Fruit fly (Drosophila melanogaster): Measurements from ENCODE around the gene Zip99C.

dm6 chr3R:29907601-29908175, 39.0 kb upstream of the Zip99C start, which contains the start of gene CG31036:
- no peak for TF ChIP-seq Hr96 (GFP tag; optimal IDR thresholded peaks at IDR 0.05)
- TF ChIP-seq kay (GFP tag; ENCODE audit: borderline replicate concordance), result no peak
- no peak for TF ChIP-seq CG1620 (GFP tag; optimal IDR thresholded peaks at IDR 0.05)
- no peak for TF ChIP-seq CG12768 (GFP tag; optimal IDR thresholded peaks at IDR 0.05)
- TF ChIP-seq pad (GFP tag; optimal IDR thresholded peaks at IDR 0.05), result no peak
- TF ChIP-seq CG7045 (GFP tag; optimal IDR thresholded peaks at IDR 0.05), result no peak
- no peak for TF ChIP-seq cnc (optimal IDR thresholded peaks at IDR 0.05)
